Fruit fly (Drosophila melanogaster) whole organism, adult: ENCODE measurements around the gene COX7A.

Experiments used
- CG11617 ChIP-seq: fragments of 200-800 bp; sonication (Bioruptor generic); optimal IDR thresholded peaks from 2 replicates; lab custom pipeline; 2017; ENCODE audit warnings: mild to moderate bottlenecking, missing biosample characterization, missing genetic modification reagents, missing genetic modification characterization
- CG12768 ChIP-seq: fragments of 200-800 bp; sonication (Bioruptor generic); optimal IDR thresholded peaks from 2 replicates; lab custom pipeline; 2017; ENCODE audit warnings: missing biosample characterization, missing genetic modification characterization, mild to moderate bottlenecking, moderate library complexity, missing genetic modification reagents
- CG14711 ChIP-seq: fragments of 200-800 bp; sonication (Bioruptor generic); optimal IDR thresholded peaks from 2 replicates; lab custom pipeline; 2018; ENCODE audit warnings: missing biosample characterization, mild to moderate bottlenecking, missing genetic modification characterization, moderate library complexity
- CG33017 ChIP-seq: fragments of 200-800 bp; sonication (Bioruptor generic); optimal IDR thresholded peaks from 2 replicates; lab custom pipeline; 2018; ENCODE audit warnings: missing biosample characterization, mild to moderate bottlenecking, missing genetic modification characterization, moderate library complexity
- CG5204 ChIP-seq: fragments of 200-800 bp; sonication (Bioruptor generic); optimal IDR thresholded peaks from 2 replicates; lab custom pipeline; 2016; ENCODE audit warnings: missing biosample characterization, missing genetic modification characterization
- CG7045 ChIP-seq: fragments of 200-800 bp; sonication (Bioruptor generic); optimal IDR thresholded peaks from 2 replicates; lab custom pipeline; 2017; ENCODE audit warnings: missing biosample characterization, mild to moderate bottlenecking, missing genetic modification characterization
- Clk ChIP-seq: fragments of 200-800 bp; sonication (Bioruptor generic); optimal IDR thresholded peaks from 2 replicates; lab custom pipeline; 2017; ENCODE audit warnings: missing biosample characterization, missing genetic modification characterization
- Crg-1 ChIP-seq: fragments of 200-800 bp; sonication (Bioruptor generic); optimal IDR thresholded peaks from 2 replicates; lab custom pipeline; 2016; ENCODE audit warnings: missing biosample characterization, missing genetic modification characterization
- Hr96 ChIP-seq: fragments of 200-800 bp; sonication (Bioruptor generic); optimal IDR thresholded peaks from 2 replicates; lab custom pipeline; 2016; ENCODE audit warnings: missing biosample characterization, missing genetic modification characterization
- cnc ChIP-seq, 2 experiments: fragments of >200 bp; optimal IDR thresholded peaks; 2 replicates each; lab custom pipeline; 2017
- kay ChIP-seq: fragments of 200-800 bp; sonication (Bioruptor generic); peaks from one replicate; lab custom pipeline; 2016; ENCODE audit warnings: missing biosample characterization, missing genetic modification characterization, borderline replicate concordance
- ovo ChIP-seq: fragments of 200-800 bp; sonication (Bioruptor generic); optimal IDR thresholded peaks from 2 replicates; lab custom pipeline; 2016; ENCODE audit warnings: missing biosample characterization, missing genetic modification characterization
- pad ChIP-seq: fragments of 200-800 bp; sonication (Bioruptor generic); optimal IDR thresholded peaks from 3 replicates; lab custom pipeline; 2017; ENCODE audit warnings: missing biosample characterization, missing genetic modification characterization, mild to moderate bottlenecking, moderate library complexity, missing genetic modification reagents
- toe ChIP-seq: fragments of 200-800 bp; sonication (Bioruptor generic); optimal IDR thresholded peaks from 2 replicates; lab custom pipeline; 2016; ENCODE audit warnings: missing biosample characterization, missing genetic modification characterization

DNA sequence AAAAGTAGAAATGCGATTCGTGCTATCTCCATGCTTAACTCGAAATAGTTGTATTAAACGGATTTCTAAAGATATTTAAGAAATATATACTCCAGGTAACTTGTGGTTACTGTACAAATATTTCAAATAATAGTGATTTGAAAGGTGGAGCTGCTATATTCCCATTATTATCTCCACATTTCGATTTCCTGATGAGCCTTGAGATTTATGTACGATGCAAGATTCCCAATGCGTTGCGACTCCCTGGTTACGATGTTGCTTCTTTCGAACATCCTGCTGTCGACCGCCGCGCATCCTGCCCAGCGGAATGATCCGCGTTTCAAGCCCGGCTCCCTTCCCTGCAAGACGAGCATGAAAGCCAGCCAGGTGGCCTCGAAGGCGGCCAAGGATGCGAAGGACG is 28.8 kb downstream of the COX7A start, which contains the start of the genes CG11694 and CG11698:
- TF ChIP-seq CG7045 (GFP tag; lab: Kevin White, UChicago) (no peak), CG5204 (GFP tag; lab: Kevin White, UChicago) (no peak), CG33017 (tag; lab: Kevin White, UChicago) (no peak), CG11617 (no peak), ovo (no peak), CG14711 (no peak), cnc (optimal IDR thresholded peaks at IDR 0.05; lab: Kevin White, UChicago) (no peak), Hr96 (GFP tag; lab: Kevin White, UChicago) (no peak), Crg-1 (GFP tag; lab: Kevin White, UChicago) (no peak), kay (GFP tag; lab: Kevin White, UChicago) (no peak), CG12768 (GFP tag; lab: Kevin White, UChicago) (no peak), pad (no peak), toe (GFP tag; lab: Kevin White, UChicago) (no peak), Clk (no peak)
